Worm (Caenorhabditis elegans) whole organism, young adult: ENCODE data around the gene rps-1.

Source experiments
- B0019.2 ChIP-seq: fragments of 200-800 bp; sonication (Bioruptor generic); conservative IDR thresholded peaks from 2 replicates; pipeline ENCODE4 v1.3.6; 2022; ENCODE audit warnings: missing genetic modification reagents, missing genetic modification characterization, missing compliant biosample characterization
- C17E4.6 ChIP-seq: fragments of 200-800 bp; sonication (Bioruptor generic); IDR thresholded peaks from 2 replicates; pipeline ENCODE4 v1.3.6; 2022; ENCODE audit warnings: missing genetic modification reagents, missing genetic modification characterization, missing compliant biosample characterization
- D2030.7 ChIP-seq: fragments of 200-800 bp; sonication (Bioruptor generic); IDR thresholded peaks from 2 replicates; pipeline ENCODE4 v1.3.6; 2022; ENCODE audit warnings: missing genetic modification reagents, missing genetic modification characterization, missing compliant biosample characterization
- F10E7.11 ChIP-seq: sonication (generic microtip); optimal IDR thresholded peaks from 2 replicates; lab custom pipeline; 2017; ENCODE audit warnings: mild to moderate bottlenecking, missing genetic modification characterization, moderate library complexity, missing compliant biosample characterization
- F23B12.7 ChIP-seq: sonication (generic microtip); optimal IDR thresholded peaks from 2 replicates; lab custom pipeline; 2017; ENCODE audit warnings: missing genetic modification characterization, mild to moderate bottlenecking, missing compliant biosample characterization, antibody characterized with exemption, moderate library complexity; ENCODE audit not compliant: insufficient read depth
- F37B4.10 ChIP-seq: fragments of 200-800 bp; sonication (Bioruptor generic); IDR thresholded peaks from 2 replicates; pipeline ENCODE4 v1.3.6; 2022; ENCODE audit warnings: missing genetic modification characterization, missing compliant biosample characterization
- F57C9.4 ChIP-seq: sonication (generic microtip); optimal IDR thresholded peaks from 2 replicates; lab custom pipeline; 2017; ENCODE audit warnings: mild to moderate bottlenecking, missing genetic modification characterization, missing compliant biosample characterization
- K12H6.12 ChIP-seq: fragments of 200-800 bp; sonication (Bioruptor generic); optimal IDR thresholded peaks from 2 replicates; lab custom pipeline; 2018; ENCODE audit warnings: mild to moderate bottlenecking, missing genetic modification characterization, missing compliant biosample characterization
- T07F8.4 ChIP-seq: sonication (generic microtip); optimal IDR thresholded peaks from 2 replicates; lab custom pipeline; 2016; ENCODE audit warnings: mild to moderate bottlenecking, missing genetic modification characterization, moderate library complexity, missing compliant biosample characterization
- Y53G8AR.9 ChIP-seq: fragments of 200-800 bp; sonication (Bioruptor generic); conservative IDR thresholded peaks from 2 replicates; pipeline ENCODE4 v1.3.6; 2022; ENCODE audit warnings: missing genetic modification reagents, missing genetic modification characterization, missing compliant biosample characterization
- Y79H2A.3 ChIP-seq: fragments of 200-800 bp; sonication (Bioruptor generic); conservative IDR thresholded peaks from 2 replicates; pipeline ENCODE4 v1.3.6; 2022; ENCODE audit warnings: missing genetic modification reagents, missing genetic modification characterization, missing compliant biosample characterization
- Y95B8A.8 ChIP-seq: fragments of 200-800 bp; sonication (Bioruptor generic); IDR thresholded peaks from 2 replicates; pipeline ENCODE4 v1.3.6; 2022; ENCODE audit warnings: missing genetic modification reagents, missing genetic modification characterization, missing compliant biosample characterization
- ZK185.1 ChIP-seq: sonication (generic microtip); optimal IDR thresholded peaks from 2 replicates; lab custom pipeline; 2016; ENCODE audit warnings: mild to moderate bottlenecking, missing genetic modification characterization, missing compliant biosample characterization; ENCODE audit not compliant: poor library complexity, severe bottlenecking
- aptf-2 ChIP-seq: fragments of 200-800 bp; sonication (Bioruptor generic); conservative IDR thresholded peaks from 2 replicates; pipeline ENCODE4 v1.3.6; 2022; ENCODE audit warnings: missing genetic modification reagents, missing genetic modification characterization, missing compliant biosample characterization
- atf-7 ChIP-seq: sonication (generic microtip); optimal IDR thresholded peaks from 2 replicates; lab custom pipeline; 2017; ENCODE audit warnings: mild to moderate bottlenecking, missing genetic modification characterization, missing compliant biosample characterization
- attf-3 ChIP-seq: fragments of 200-800 bp; sonication (Bioruptor generic); conservative IDR thresholded peaks from 2 replicates; pipeline ENCODE4 v1.3.6; 2022; ENCODE audit warnings: missing genetic modification reagents, missing genetic modification characterization, missing compliant biosample characterization
- attf-5 ChIP-seq: fragments of 200-800 bp; sonication (Bioruptor generic); optimal IDR thresholded peaks from 2 replicates; lab custom pipeline; 2018; ENCODE audit warnings: mild to moderate bottlenecking, missing genetic modification characterization, missing compliant biosample characterization
- bed-2 ChIP-seq: fragments of 200-800 bp; sonication (Bioruptor generic); IDR thresholded peaks from 2 replicates; pipeline ENCODE4 v1.3.6; 2022; ENCODE audit warnings: missing genetic modification reagents, missing genetic modification characterization, missing compliant biosample characterization
- cebp-1 ChIP-seq, 2 experiments: fragments of 200-800 bp in 1 of 2; sonication (Bioruptor generic) in 1 of 2; sonication (generic microtip) in 1 of 2; IDR thresholded peaks in 1 of 2; optimal IDR thresholded peaks in 1 of 2; 2 replicates each; pipeline versions ENCODE4 v1.3.6 to Lab custom; 2017 to 2022; ENCODE audit warnings: missing compliant biosample characterization in 2 of 2, missing genetic modification characterization in 2 of 2, mild to moderate bottlenecking in 1 of 2, missing genetic modification reagents in 1 of 2, moderate library complexity in 1 of 2
- ceh-27 ChIP-seq: fragments of 200-800 bp; sonication (Bioruptor generic); optimal IDR thresholded peaks from 2 replicates; lab custom pipeline; 2018; ENCODE audit warnings: mild to moderate bottlenecking, missing genetic modification characterization, moderate library complexity, missing compliant biosample characterization
- ceh-58 ChIP-seq: fragments of 200-800 bp; sonication (Bioruptor generic); IDR thresholded peaks from 2 replicates; pipeline ENCODE4 v1.3.6; 2022; ENCODE audit warnings: missing genetic modification characterization, missing compliant biosample characterization
- ceh-91 ChIP-seq: fragments of 200-800 bp; sonication (Bioruptor generic); IDR thresholded peaks from 2 replicates; pipeline ENCODE4 v1.3.6; 2022; ENCODE audit warnings: missing genetic modification reagents, missing genetic modification characterization, missing compliant biosample characterization
- die-1 ChIP-seq: sonication (generic microtip); optimal IDR thresholded peaks from 2 replicates; lab custom pipeline; 2016; ENCODE audit warnings: missing genotype, mild to moderate bottlenecking, missing genetic modification characterization, missing compliant biosample characterization
- dpff-1 ChIP-seq: sonication (generic microtip); optimal IDR thresholded peaks from 2 replicates; lab custom pipeline; 2017; ENCODE audit warnings: mild to moderate bottlenecking, missing genetic modification characterization, missing compliant biosample characterization
- efl-1 ChIP-seq: fragments of 150-350 bp; optimal IDR thresholded peaks from 2 replicates; lab custom pipeline; 2014; ENCODE audit warnings: missing biosample characterization, missing genetic modification reagents, missing genetic modification characterization
- egl-18 ChIP-seq: fragments of 200-800 bp; sonication (Bioruptor generic); IDR thresholded peaks from 2 replicates; pipeline ENCODE4 v1.3.6; 2022; ENCODE audit warnings: missing genetic modification reagents, missing genetic modification characterization, missing compliant biosample characterization
- egl-44 ChIP-seq: fragments of 200-800 bp; sonication (Bioruptor generic); IDR thresholded peaks from 2 replicates; pipeline ENCODE4 v1.3.6; 2022; ENCODE audit warnings: missing genetic modification reagents, missing genetic modification characterization, missing compliant biosample characterization
- egrh-3 ChIP-seq: fragments of 200-800 bp; sonication (Bioruptor generic); IDR thresholded peaks from 2 replicates; pipeline ENCODE4 v1.3.6; 2022; ENCODE audit warnings: missing genetic modification reagents, missing genetic modification characterization, missing compliant biosample characterization
- ekl-4 ChIP-seq: fragments of 200-800 bp; sonication (Bioruptor generic); IDR thresholded peaks from 2 replicates; pipeline ENCODE4 v1.3.6; 2022; ENCODE audit warnings: missing genetic modification reagents, missing genetic modification characterization, missing compliant biosample characterization
- hlh-26 ChIP-seq: fragments of 200-800 bp; sonication (Bioruptor generic); conservative IDR thresholded peaks from 2 replicates; pipeline ENCODE4 v1.3.6; 2022; ENCODE audit warnings: missing genetic modification reagents, missing genetic modification characterization, missing compliant biosample characterization
- hmg-20 ChIP-seq: fragments of 200-800 bp; sonication (Bioruptor generic); IDR thresholded peaks from 2 replicates; pipeline ENCODE4 v1.3.6; 2022; ENCODE audit warnings: missing genetic modification reagents, missing genetic modification characterization, missing compliant biosample characterization
- lin-26 ChIP-seq: fragments of 200-800 bp; sonication (Bioruptor generic); IDR thresholded peaks from 2 replicates; pipeline ENCODE4 v1.3.6; 2022; ENCODE audit warnings: missing genetic modification reagents, missing genetic modification characterization, missing compliant biosample characterization
- lin-35 ChIP-seq, 3 experiments: fragments of 150-350 bp in 2 of 3; sonication (generic microtip) in 1 of 3; optimal IDR thresholded peaks; 2 replicates each; lab custom pipeline; 2014 to 2018; ENCODE audit warnings: missing biosample characterization in 3 of 3, missing genetic modification characterization in 3 of 3, missing genetic modification reagents in 3 of 3
- lin-40 ChIP-seq: sonication (generic microtip); optimal IDR thresholded peaks from 2 replicates; lab custom pipeline; 2016; ENCODE audit warnings: missing genetic modification characterization, mild to moderate bottlenecking, missing compliant biosample characterization, missing genotype, missing genetic modification reagents
- lsl-1 ChIP-seq: fragments of 200-800 bp; sonication (Bioruptor generic); optimal IDR thresholded peaks from 2 replicates; lab custom pipeline; 2018; ENCODE audit warnings: mild to moderate bottlenecking, missing genetic modification characterization, moderate library complexity, missing compliant biosample characterization
- lsy-27 ChIP-seq: sonication (generic microtip); optimal IDR thresholded peaks from 2 replicates; lab custom pipeline; 2017; ENCODE audit warnings: missing genetic modification characterization, mild to moderate bottlenecking, missing compliant biosample characterization, antibody characterized with exemption, missing genotype, borderline replicate concordance; ENCODE audit not compliant: insufficient read depth
- mxl-1 ChIP-seq: sonication (generic microtip); optimal IDR thresholded peaks from 2 replicates; lab custom pipeline; 2016; ENCODE audit warnings: missing genetic modification characterization, missing compliant biosample characterization
- nfya-2 ChIP-seq: fragments of 200-800 bp; sonication (Bioruptor generic); IDR thresholded peaks from 2 replicates; pipeline ENCODE4 v1.3.6; 2022; ENCODE audit warnings: missing genetic modification reagents, missing genetic modification characterization, missing compliant biosample characterization
- nhr-120 ChIP-seq: fragments of 200-800 bp; sonication (Bioruptor generic); IDR thresholded peaks from 2 replicates; pipeline ENCODE4 v1.3.6; 2022; ENCODE audit warnings: missing genetic modification characterization, missing compliant biosample characterization
- nhr-80 ChIP-seq: sonication (generic microtip); optimal IDR thresholded peaks from 2 replicates; lab custom pipeline; 2016; ENCODE audit warnings: missing genetic modification characterization, missing compliant biosample characterization
- pbrm-1 ChIP-seq: fragments of 200-800 bp; sonication (Bioruptor generic); IDR thresholded peaks from 2 replicates; pipeline ENCODE4 v1.3.6; 2022; ENCODE audit warnings: missing genetic modification reagents, missing genetic modification characterization, missing compliant biosample characterization
- snpc-1.3 ChIP-seq: sonication (generic microtip); optimal IDR thresholded peaks from 2 replicates; lab custom pipeline; 2017; ENCODE audit warnings: missing genetic modification characterization, mild to moderate bottlenecking, missing compliant biosample characterization, antibody characterized with exemption, moderate library complexity, missing genotype, missing genetic modification reagents; ENCODE audit not compliant: insufficient read depth
- tbp1 ChIP-seq: fragments of 200-800 bp; sonication (Bioruptor generic); optimal IDR thresholded peaks from 2 replicates; lab custom pipeline; 2018; ENCODE audit warnings: mild to moderate bottlenecking, missing genetic modification characterization, missing compliant biosample characterization
- xnd-1 ChIP-seq: sonication (generic microtip); optimal IDR thresholded peaks from 2 replicates; lab custom pipeline; 2016; ENCODE audit warnings: missing genotype, missing genetic modification reagents, missing genetic modification characterization, missing compliant biosample characterization
- zfh-2 ChIP-seq: fragments of 200-800 bp; sonication (Bioruptor generic); conservative IDR thresholded peaks from 2 replicates; pipeline ENCODE4 v1.3.6; 2022; ENCODE audit warnings: missing genetic modification reagents, missing genetic modification characterization, missing compliant biosample characterization
- ztf-18 ChIP-seq: sonication (generic microtip); optimal IDR thresholded peaks from 2 replicates; lab custom pipeline; 2016; ENCODE audit warnings: missing genotype, mild to moderate bottlenecking, missing genetic modification characterization, missing compliant biosample characterization
- ztf-6 ChIP-seq: fragments of 200-800 bp; sonication (Bioruptor generic); IDR thresholded peaks from 2 replicates; pipeline ENCODE4 v1.3.6; 2022; ENCODE audit warnings: missing genetic modification reagents, missing genetic modification characterization, missing compliant biosample characterization

rps-1 gene

ce11 chrIII:4488892-4489409 is 13.2 kb downstream of the rps-1 start, which contains the start of gene cpg-1 (continued):
- TF ChIP-seq Y53G8AR.9 (GFP tag; lab: Robert Waterston, UW) (no peak; the same call in 1 of the 2 replicates), nhr-120 (GFP tag; lab: Robert Waterston, UW) (no peak), F37B4.10 (GFP tag; lab: Robert Waterston, UW) (0 out of 2 replicates have a peak, but pooled peaks have one; percentile 23), T07F8.4 (tag; lab: Kevin White, UChicago) (no peak), attf-3 (GFP tag; lab: Robert Waterston, UW) (peak; percentile 74), F57C9.4 (tag; lab: Kevin White, UChicago) (no peak), lin-40 (tag; lab: Kevin White, UChicago) (no peak), hlh-26 (GFP tag; lab: Robert Waterston, UW) (no peak), aptf-2 (GFP tag; lab: Robert Waterston, UW) (peak; percentile 35; the same call in 1 of the 2 replicates), lin-26 (GFP tag; lab: Robert Waterston, UW) (peak; percentile 75), ceh-58 (no peak), nfya-2 (GFP tag; lab: Robert Waterston, UW) (0 out of 2 replicates have a peak, but pooled peaks have one; percentile 80), ztf-18 (tag; lab: Kevin White, UChicago) (peak; percentile 100), lsl-1 (GFP tag; lab: Kevin White, UChicago) (peak; percentile 100), bed-2 (GFP tag; lab: Robert Waterston, UW) (peak; percentile 70; the same call in 1 of the 2 replicates), pbrm-1 (peak; percentile 91), cebp-1 (GFP tag; IDR thresholded peaks at IDR 0.05; lab: Robert Waterston, UW) (no peak), cebp-1 (tag; optimal IDR thresholded peaks at IDR 0.05; lab: Kevin White, UChicago) (no peak), snpc-1.3 (tag; lab: Kevin White, UChicago) (peak; percentile 97), Y95B8A.8 (GFP tag; lab: Robert Waterston, UW) (peak; percentile 98), hmg-20 (GFP tag; lab: Robert Waterston, UW) (peak; percentile 60; the same call in 1 of the 2 replicates), nhr-80 (tag; lab: Kevin White, UChicago) (no peak), D2030.7 (GFP tag; lab: Robert Waterston, UW) (peak; percentile 100), attf-5 (GFP tag; lab: Kevin White, UChicago) (peak; percentile 14), lsy-27 (no peak), Y79H2A.3 (GFP tag; lab: Robert Waterston, UW) (peak; percentile 96), efl-1 (peak; percentile 99), ceh-91 (GFP tag; lab: Robert Waterston, UW) (peak; percentile 99), ceh-27 (no peak), B0019.2 (GFP tag; lab: Robert Waterston, UW) (peak; percentile 98), tbp1 (GFP tag; lab: Kevin White, UChicago) (peak; percentile 78), dpff-1 (no peak), ZK185.1 (no peak), egl-18 (GFP tag; lab: Robert Waterston, UW) (no peak), F10E7.11 (tag; lab: Kevin White, UChicago) (no peak), lin-35 (GFP tag; optimal IDR thresholded peaks at IDR 0.05; lab: Kevin White, UChicago) (peak; percentile 64 to 83 (median 78)), xnd-1 (tag; lab: Kevin White, UChicago) (peak; percentile 100), zfh-2 (GFP tag; lab: Robert Waterston, UW) (no peak), ztf-6 (GFP tag; lab: Robert Waterston, UW) (no peak), K12H6.12 (tag; lab: Kevin White, UChicago) (no peak), ekl-4 (GFP tag; lab: Robert Waterston, UW) (peak; percentile 96), egl-44 (no peak), egrh-3 (GFP tag; lab: Robert Waterston, UW) (no peak), F23B12.7 (tag; lab: Kevin White, UChicago) (peak; percentile 79), mxl-1 (tag; lab: Kevin White, UChicago) (no peak), die-1 (tag; lab: Kevin White, UChicago) (peak; percentile 20), atf-7 (tag; lab: Kevin White, UChicago) (no peak), C17E4.6 (GFP tag; lab: Robert Waterston, UW) (peak; percentile 98)
